Worm (Caenorhabditis elegans) whole organism, L4 larva: ENCODE data around the gene srj-33.

Experiments
- ama-1 ChIP-seq: fragments of 150-350 bp; optimal IDR thresholded peaks from 2 replicates; lab custom pipeline; 2014; ENCODE audit warnings: inconsistent platforms, mixed read lengths
- cey-2 ChIP-seq: sonication (generic microtip); optimal IDR thresholded peaks from 3 replicates; lab custom pipeline; 2017; ENCODE audit warnings: missing genetic modification characterization, mild to moderate bottlenecking, missing compliant biosample characterization, antibody characterized with exemption, borderline replicate concordance; ENCODE audit not compliant: insufficient read depth
- dmd-9 ChIP-seq: fragments of 200-800 bp; sonication (Bioruptor generic); IDR thresholded peaks from 2 replicates; pipeline ENCODE4 v1.3.6; 2022; ENCODE audit warnings: missing genetic modification reagents, missing genetic modification characterization, missing compliant biosample characterization
- egl-27 ChIP-seq: sonication (generic microtip); optimal IDR thresholded peaks from 3 replicates; lab custom pipeline; 2017; ENCODE audit warnings: missing biosample characterization, missing genetic modification reagents, missing genetic modification characterization
- hlh-30 ChIP-seq: sonication (generic microtip); optimal IDR thresholded peaks from 2 replicates; lab custom pipeline; 2017; ENCODE audit warnings: antibody characterized with exemption, mild to moderate bottlenecking, missing genetic modification characterization, missing compliant biosample characterization; ENCODE audit not compliant: insufficient read depth
- lsy-2 ChIP-seq, 2 experiments: fragments of 150-350 bp in 1 of 2; sonication (generic microtip) in 1 of 2; optimal IDR thresholded peaks; 2 replicates each; lab custom pipeline; 2014 to 2017; ENCODE audit warnings: missing biosample characterization in 2 of 2, missing genetic modification characterization in 2 of 2
- saeg-2 ChIP-seq: fragments of 200-800 bp; sonication (Bioruptor generic); IDR thresholded peaks from 2 replicates; pipeline ENCODE4 v1.3.6; 2022; ENCODE audit warnings: missing genetic modification reagents, missing genetic modification characterization, missing compliant biosample characterization
- snpc-4 ChIP-seq: fragments of 150-350 bp; optimal IDR thresholded peaks from 2 replicates; lab custom pipeline; 2014; ENCODE audit warnings: missing biosample characterization, missing genetic modification characterization
- unc-130 ChIP-seq: sonication (generic microtip); optimal IDR thresholded peaks from 2 replicates; lab custom pipeline; 2016; ENCODE audit warnings: missing genetic modification reagents, missing genetic modification characterization, missing compliant biosample characterization
- unc-62 ChIP-seq, 3 experiments: fragments of 150-350 bp in 1 of 3; sonication (generic microtip); optimal IDR thresholded peaks in 2 of 3; peaks in 1 of 3; 1 replicate in 1 of 3; 2 replicates in 2 of 3; lab custom pipeline; 2014 to 2017; ENCODE audit warnings: missing biosample characterization in 3 of 3, missing genetic modification characterization in 3 of 3, missing genetic modification reagents in 3 of 3, missing genotype in 1 of 3

DNA sequence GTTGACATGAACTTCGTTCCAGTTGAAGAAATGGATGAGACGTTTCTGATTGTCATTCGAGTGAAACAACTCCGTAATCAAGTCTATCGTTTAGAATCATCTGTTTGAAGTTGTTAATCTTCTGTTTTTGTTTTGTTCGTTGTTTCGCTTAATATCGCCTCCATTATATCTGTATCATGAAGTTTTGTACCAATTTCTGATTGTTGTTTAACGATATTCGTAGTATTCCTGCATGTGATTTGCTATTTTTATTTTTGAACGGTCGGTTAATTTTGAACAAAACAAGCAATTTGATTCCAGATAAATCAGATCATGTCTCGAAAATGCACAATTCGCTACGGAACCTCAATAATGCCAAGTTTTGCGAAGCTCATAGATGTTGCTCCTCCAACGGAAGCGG is 45.2 kb upstream of the srj-33 start, which contains the start of gene C27H6.9:
- no peak for TF ChIP-seq cey-2 (tag; lab: Kevin White, UChicago)
- TF ChIP-seq unc-130 (GFP tag; lab: Kevin White, UChicago), result no peak
- TF ChIP-seq unc-62 (GFP tag; optimal IDR thresholded peaks at IDR 0.05 in 1 of 2; lab: Kevin White, UChicago), result no peak
- TF ChIP-seq unc-62 (tag; optimal IDR thresholded peaks at IDR 0.05; lab: Kevin White, UChicago), result no peak
- no peak for TF ChIP-seq snpc-4 (tag; lab: Kevin White, UChicago)
- no peak for TF ChIP-seq hlh-30 (tag; lab: Kevin White, UChicago)
- no peak for TF ChIP-seq dmd-9
- no peak for TF ChIP-seq egl-27 (tag; lab: Kevin White, UChicago)
- TF ChIP-seq saeg-2, result no peak
- TF ChIP-seq ama-1, result no peak
- TF ChIP-seq lsy-2 (tag; optimal IDR thresholded peaks at IDR 0.05; lab: Kevin White, UChicago), result no peak
